Worm (Caenorhabditis elegans) whole organism, mixed stage, embryonic: ENCODE data around the gene dpf-6.

Experiments
- M03D4.4 ChIP-seq: sonication (generic microtip); optimal IDR thresholded peaks from 2 replicates; lab custom pipeline; 2017; ENCODE audit warnings: mild to moderate bottlenecking, missing genetic modification characterization, missing compliant biosample characterization
- bed-3 ChIP-seq: fragments of 200-800 bp; sonication (Bioruptor generic); optimal IDR thresholded peaks from 3 replicates; lab custom pipeline; 2018; ENCODE audit warnings: mild to moderate bottlenecking, missing genetic modification characterization, moderate library complexity, missing compliant biosample characterization
- ceh-39 ChIP-seq: fragments of 150-350 bp; optimal IDR thresholded peaks from 2 replicates; lab custom pipeline; 2014; ENCODE audit warnings: missing biosample characterization, missing genetic modification characterization
- ceh-43 ChIP-seq: fragments of 200-800 bp; sonication (Bioruptor generic); optimal IDR thresholded peaks from 2 replicates; lab custom pipeline; 2018; ENCODE audit warnings: mild to moderate bottlenecking, missing genetic modification characterization, moderate library complexity, missing compliant biosample characterization
- ceh-83 ChIP-seq: fragments of 200-800 bp; sonication (Bioruptor generic); optimal IDR thresholded peaks from 2 replicates; lab custom pipeline; 2018; ENCODE audit warnings: mild to moderate bottlenecking, missing genetic modification characterization, missing compliant biosample characterization
- ces-1 ChIP-seq: fragments of 150-350 bp; optimal IDR thresholded peaks from 2 replicates; lab custom pipeline; 2014; ENCODE audit warnings: missing biosample characterization, missing genetic modification reagents, missing genetic modification characterization
- cnd-1 ChIP-seq: fragments of 200-800 bp; sonication (Bioruptor generic); optimal IDR thresholded peaks from 2 replicates; lab custom pipeline; 2018; ENCODE audit warnings: mild to moderate bottlenecking, missing genetic modification characterization, missing compliant biosample characterization
- drap-1 ChIP-seq: fragments of 200-800 bp; sonication (Bioruptor generic); optimal IDR thresholded peaks from 3 replicates; lab custom pipeline; 2018; ENCODE audit warnings: mild to moderate bottlenecking, missing genetic modification characterization, missing compliant biosample characterization
- elt-1 ChIP-seq: sonication (generic microtip); optimal IDR thresholded peaks from 2 replicates; lab custom pipeline; 2017; ENCODE audit warnings: missing genetic modification characterization, mild to moderate bottlenecking, missing compliant biosample characterization, antibody characterized with exemption, moderate library complexity, borderline replicate concordance; ENCODE audit not compliant: insufficient read depth
- elt-3 ChIP-seq: fragments of 150-350 bp; optimal IDR thresholded peaks from 2 replicates; lab custom pipeline; 2014; ENCODE audit warnings: missing biosample characterization, missing genetic modification characterization
- ham-2 ChIP-seq: fragments of 200-800 bp; sonication (Bioruptor generic); optimal IDR thresholded peaks from 2 replicates; lab custom pipeline; 2018; ENCODE audit warnings: mild to moderate bottlenecking, missing genetic modification characterization, missing compliant biosample characterization
- lin-13 ChIP-seq: fragments of 150-350 bp; optimal IDR thresholded peaks from 2 replicates; lab custom pipeline; 2014; ENCODE audit warnings: missing biosample characterization, missing genetic modification characterization
- lin-32 ChIP-seq: fragments of 200-800 bp; sonication (Bioruptor generic); optimal IDR thresholded peaks from 2 replicates; lab custom pipeline; 2018; ENCODE audit warnings: mild to moderate bottlenecking, missing genetic modification characterization, missing compliant biosample characterization
- lsy-2 ChIP-seq: fragments of 150-350 bp; optimal IDR thresholded peaks from 2 replicates; lab custom pipeline; 2014; ENCODE audit warnings: missing biosample characterization, missing genetic modification characterization
- mab-5 ChIP-seq: fragments of 150-350 bp; optimal IDR thresholded peaks from 2 replicates; lab custom pipeline; 2014; ENCODE audit warnings: missing biosample characterization, missing genetic modification characterization
- mep-1 ChIP-seq: fragments of 150-350 bp; optimal IDR thresholded peaks from 2 replicates; lab custom pipeline; 2017; ENCODE audit warnings: missing biosample characterization, missing genetic modification reagents, missing genetic modification characterization, inconsistent platforms
- mls-2 ChIP-seq: sonication (generic microtip); optimal IDR thresholded peaks from 2 replicates; lab custom pipeline; 2016; ENCODE audit warnings: mild to moderate bottlenecking, missing genetic modification characterization, moderate library complexity, missing compliant biosample characterization
- nhr-12 ChIP-seq: fragments of 150-350 bp; optimal IDR thresholded peaks from 2 replicates; lab custom pipeline; 2014; ENCODE audit warnings: missing biosample characterization, missing genetic modification characterization
- nhr-2 ChIP-seq: fragments of 150-350 bp; optimal IDR thresholded peaks from 2 replicates; lab custom pipeline; 2014; ENCODE audit warnings: missing biosample characterization, missing genetic modification characterization
- nhr-237 ChIP-seq: fragments of 150-350 bp; optimal IDR thresholded peaks from 2 replicates; lab custom pipeline; 2014; ENCODE audit warnings: missing biosample characterization, missing genetic modification characterization
- nhr-28 ChIP-seq: fragments of 150-350 bp; optimal IDR thresholded peaks from 2 replicates; lab custom pipeline; 2014; ENCODE audit warnings: missing biosample characterization, missing genetic modification characterization
- nhr-76 ChIP-seq: sonication (generic microtip); optimal IDR thresholded peaks from 2 replicates; lab custom pipeline; 2017; ENCODE audit warnings: missing biosample characterization, missing genetic modification characterization
- pha-4 ChIP-seq: fragments of 150-350 bp; optimal IDR thresholded peaks from 2 replicates; lab custom pipeline; 2018; ENCODE audit warnings: missing biosample characterization, missing genetic modification reagents, missing genetic modification characterization
- sem-2 ChIP-seq: fragments of 200-800 bp; sonication (Bioruptor generic); optimal IDR thresholded peaks from 2 replicates; lab custom pipeline; 2018; ENCODE audit warnings: mild to moderate bottlenecking, missing genetic modification characterization, missing compliant biosample characterization
- snpc-4 ChIP-seq: fragments of 150-350 bp; optimal IDR thresholded peaks from 2 replicates; lab custom pipeline; 2014; ENCODE audit warnings: missing biosample characterization, missing genetic modification characterization
- sptf-1 ChIP-seq: sonication (generic microtip); optimal IDR thresholded peaks from 2 replicates; lab custom pipeline; 2017; ENCODE audit warnings: mild to moderate bottlenecking, missing genetic modification characterization, moderate library complexity, missing compliant biosample characterization
- tbx-8 ChIP-seq: fragments of 200-800 bp; sonication (Bioruptor generic); optimal IDR thresholded peaks from 2 replicates; lab custom pipeline; 2018; ENCODE audit warnings: mild to moderate bottlenecking, missing genetic modification characterization, moderate library complexity, missing compliant biosample characterization
- unc-120 ChIP-seq: sonication (generic microtip); optimal IDR thresholded peaks from 2 replicates; lab custom pipeline; 2017; ENCODE audit warnings: missing genetic modification characterization, missing compliant biosample characterization; ENCODE audit not compliant: poor library complexity, severe bottlenecking
- unc-62 ChIP-seq: fragments of 150-350 bp; optimal IDR thresholded peaks from 2 replicates; lab custom pipeline; 2014; ENCODE audit warnings: missing biosample characterization, missing genetic modification reagents, missing genetic modification characterization
- zip-8 ChIP-seq: fragments of 150-350 bp; optimal IDR thresholded peaks from 2 replicates; lab custom pipeline; 2014; ENCODE audit warnings: missing biosample characterization, missing genetic modification characterization
- ztf-11 ChIP-seq: fragments of 150-350 bp; optimal IDR thresholded peaks from 2 replicates; lab custom pipeline; 2014; ENCODE audit warnings: missing biosample characterization, missing genetic modification characterization

The dpf-6 gene

ce11 chrIII:8063659-8064058 is 25.6 kb downstream of the dpf-6 start:
- TF ChIP-seq ceh-83 (GFP tag; lab: Kevin White, UChicago), result no peak
- no peak for TF ChIP-seq nhr-76 (tag; lab: Kevin White, UChicago)
- no peak for TF ChIP-seq zip-8 (tag; lab: Kevin White, UChicago)
- TF ChIP-seq lsy-2, result peak; percentile 5
- no peak for TF ChIP-seq elt-3 (tag; lab: Kevin White, UChicago)
- TF ChIP-seq unc-62 (GFP tag; lab: Kevin White, UChicago), result no peak
- no peak for TF ChIP-seq unc-120 (tag; lab: Kevin White, UChicago)
- peak; percentile 69 for TF ChIP-seq ham-2 (GFP tag; lab: Kevin White, UChicago)
- no peak for TF ChIP-seq cnd-1 (tag; lab: Kevin White, UChicago)
- TF ChIP-seq pha-4, result no peak
- TF ChIP-seq elt-1 (tag; lab: Kevin White, UChicago), result no peak
- no peak for TF ChIP-seq lin-32 (GFP tag; lab: Kevin White, UChicago)
- TF ChIP-seq lin-13, result no peak

- no peak for TF ChIP-seq pha-4
- peak; percentile 66 for TF ChIP-seq lsy-2
- no peak for TF ChIP-seq lin-13
- no peak for TF ChIP-seq ztf-11 (tag; lab: Kevin White, UChicago)
Observed at ce11 chrIII:8065101-8065500, 27.1 kb downstream of the dpf-6 start.

- TF ChIP-seq unc-62 (GFP tag; lab: Kevin White, UChicago) (no peak), tbx-8 (GFP tag; lab: Kevin White, UChicago) (no peak), sem-2 (GFP tag; lab: Kevin White, UChicago) (no peak), ceh-43 (no peak), bed-3 (GFP tag; lab: Kevin White, UChicago) (no peak), nhr-237 (no peak), drap-1 (GFP tag; lab: Kevin White, UChicago) (no peak), nhr-28 (tag; lab: Kevin White, UChicago) (no peak), nhr-76 (tag; lab: Kevin White, UChicago) (no peak), unc-120 (tag; lab: Kevin White, UChicago) (no peak), nhr-2 (tag; lab: Kevin White, UChicago) (no peak), lin-32 (GFP tag; lab: Kevin White, UChicago) (no peak), mab-5 (tag; lab: Kevin White, UChicago) (no peak), lin-13 (no peak), elt-1 (tag; lab: Kevin White, UChicago) (no peak), pha-4 (no peak), snpc-4 (no peak)
Observed at ce11 chrIII:8066989-8067388, 28.9 kb downstream of the dpf-6 start, which contains the start of gene pros-1. TSS of gene pros-1 (plus strand) at chrIII:8067289.

DNA sequence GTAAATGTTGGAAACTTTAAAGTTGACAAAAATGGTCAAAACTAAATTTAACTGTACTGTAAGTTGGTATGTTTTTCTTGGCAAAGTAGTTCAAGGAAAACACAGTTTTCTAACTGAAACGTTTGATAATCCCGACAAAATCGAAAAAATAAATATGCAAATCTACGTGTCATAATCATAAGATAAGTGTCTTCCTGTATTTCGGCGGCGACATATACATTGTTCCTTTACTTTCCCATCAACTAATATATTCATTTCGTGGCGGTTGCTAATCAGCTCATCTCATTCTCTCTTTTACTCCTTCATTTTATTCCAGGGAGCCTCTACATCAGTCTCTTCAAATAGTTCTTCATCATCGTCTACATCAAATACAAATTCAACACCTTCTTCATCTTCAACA is 29.8 kb downstream of the dpf-6 start:
- TF ChIP-seq drap-1 (GFP tag; lab: Kevin White, UChicago) (no peak), mep-1 (tag; lab: Kevin White, UChicago) (no peak), unc-62 (GFP tag; lab: Kevin White, UChicago) (no peak), ztf-11 (tag; lab: Kevin White, UChicago) (no peak), tbx-8 (GFP tag; lab: Kevin White, UChicago) (no peak), cnd-1 (tag; lab: Kevin White, UChicago) (no peak), snpc-4 (no peak), sem-2 (GFP tag; lab: Kevin White, UChicago) (no peak), lsy-2 (no peak)

- peak; percentile 34 for TF ChIP-seq sptf-1 (tag; lab: Kevin White, UChicago)
- peak; percentile 16 for TF ChIP-seq cnd-1 (tag; lab: Kevin White, UChicago)
- TF ChIP-seq nhr-12, result no peak
- no peak for TF ChIP-seq snpc-4
- no peak for TF ChIP-seq mep-1 (tag; lab: Kevin White, UChicago)
- TF ChIP-seq M03D4.4 (tag; lab: Kevin White, UChicago), result peak; percentile 36
- TF ChIP-seq elt-3 (tag; lab: Kevin White, UChicago), result no peak
- peak; percentile 2 for TF ChIP-seq mls-2 (tag; lab: Kevin White, UChicago)
- TF ChIP-seq ham-2 (GFP tag; lab: Kevin White, UChicago), result no peak
- no peak for TF ChIP-seq ces-1 (GFP tag; lab: Kevin White, UChicago)
- no peak for TF ChIP-seq ceh-39 (tag; lab: Kevin White, UChicago)
- TF ChIP-seq nhr-2 (tag; lab: Kevin White, UChicago), result no peak
- TF ChIP-seq lsy-2, result no peak
- TF ChIP-seq, all 35 proteins: peak for 4
Observed at ce11 chrIII:8069206-8069605, 31.2 kb downstream of the dpf-6 start.
